Worm (Caenorhabditis elegans) whole organism, midembryonic: ENCODE results near the gene C36C9.4.

Source experiments
- T22C8.4 ChIP-seq: fragments of 200-800 bp; sonication (Bioruptor generic); IDR thresholded peaks from 2 replicates; pipeline ENCODE4 v1.3.6; 2022; ENCODE audit warnings: missing genetic modification characterization, missing compliant biosample characterization
- med-1 ChIP-seq: sonication (generic microtip); optimal IDR thresholded peaks from 2 replicates; lab custom pipeline; 2017; ENCODE audit warnings: missing genetic modification characterization, mild to moderate bottlenecking, missing compliant biosample characterization, antibody characterized with exemption, missing genetic modification reagents; ENCODE audit not compliant: insufficient read depth
- ztf-29 ChIP-seq: fragments of 200-800 bp; sonication (Bioruptor generic); IDR thresholded peaks from 2 replicates; pipeline ENCODE4 v1.3.6; 2022; ENCODE audit warnings: missing genetic modification reagents, missing genetic modification characterization, missing compliant biosample characterization

DNA sequence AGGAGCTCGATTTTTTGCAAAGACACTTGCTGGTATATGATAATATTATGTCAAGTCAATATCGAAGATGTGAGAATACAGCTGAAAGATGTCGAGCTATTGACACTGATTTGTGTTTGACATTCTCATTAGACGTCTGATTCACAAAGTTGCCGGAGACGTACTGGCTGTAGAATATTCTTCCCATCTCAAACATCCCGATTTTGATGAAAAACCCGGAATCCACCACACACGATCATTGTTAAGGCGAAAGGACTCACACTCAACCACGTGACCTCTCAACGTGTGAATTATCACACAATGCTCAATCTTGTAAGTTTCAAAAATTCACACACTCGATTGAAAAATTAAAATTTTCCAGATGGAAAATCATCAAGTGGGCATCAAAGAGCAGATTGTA lies 39.2 kb upstream of the C36C9.4 start, which contains the start of gene F07G6.12:
- no peak for TF ChIP-seq T22C8.4
- no peak for TF ChIP-seq med-1
- no peak for TF ChIP-seq ztf-29 (GFP tag; lab: Robert Waterston, UW)
